Worm (Caenorhabditis elegans): ENCODE measurements around the gene K04C2.7.

ce11 chrIII:6895166-6895565 lies 14.3 kb downstream of the K04C2.7 start:
- TF ChIP-seq zip-8 (tag; optimal IDR thresholded peaks at IDR 0.05), result no peak
- TF ChIP-seq unc-39 (tag; optimal IDR thresholded peaks at IDR 0.05), result no peak
- TF ChIP-seq mep-1 (tag; optimal IDR thresholded peaks at IDR 0.05), result peak; percentile 15
- peak; percentile 68 for TF ChIP-seq unc-62 (GFP tag; optimal IDR thresholded peaks at IDR 0.05)
- TF ChIP-seq nhr-12 (tag; optimal IDR thresholded peaks at IDR 0.05), result no peak
- TF ChIP-seq blmp-1 (tag; optimal IDR thresholded peaks at IDR 0.05), result no peak
- no peak for TF ChIP-seq lin-13 (tag; optimal IDR thresholded peaks at IDR 0.05)
- peak; percentile 36 for TF ChIP-seq hlh-1 (tag; optimal IDR thresholded peaks at IDR 0.05)
- TF ChIP-seq snpc-4 (tag; optimal IDR thresholded peaks at IDR 0.05), result no peak
- no peak for TF ChIP-seq nhr-237 (tag; optimal IDR thresholded peaks at IDR 0.05)
- TF ChIP-seq ztf-11 (tag; optimal IDR thresholded peaks at IDR 0.05), result no peak
- no peak for TF ChIP-seq elt-1 (tag; optimal IDR thresholded peaks at IDR 0.05; ENCODE audit: borderline replicate concordance, insufficient read depth)
